Fruit fly (Drosophila melanogaster): ENCODE measurements around the gene CG10616.
A peak's percentile ranks its signal among the peaks of the same experiment; 100 is the strongest.

Gene CG10616

dm6 chr3L:12503865-12504650, 32.5 kb downstream of the CG10616 start, which contains the start of the genes CG10646 and vih (continued):
- no peak for TF ChIP-seq CG10274 (GFP tag; optimal IDR thresholded peaks at IDR 0.05)
- no peak for TF ChIP-seq ato (GFP tag; IDR thresholded peaks at IDR 0.05; ENCODE audit: partially characterized antibody)
- TF ChIP-seq CG11456 (GFP tag; IDR thresholded peaks at IDR 0.05), result no peak; the same call in 2 of the 3 replicates
- TF ChIP-seq trem (tag; optimal IDR thresholded peaks at IDR 0.05), result peak; percentile 96
- TF ChIP-seq unpg (GFP tag; optimal IDR thresholded peaks at IDR 0.05), result peak; percentile 20
- TF ChIP-seq CG14667 (GFP tag; IDR thresholded peaks at IDR 0.05), result no peak
- TF ChIP-seq CG11247 (GFP tag; IDR thresholded peaks at IDR 0.05), result no peak
- peak; percentile 70 for TF ChIP-seq Meics (GFP tag; optimal IDR thresholded peaks at IDR 0.05)
- peak; percentile 31 for TF ChIP-seq jumu (GFP tag; optimal IDR thresholded peaks at IDR 0.05)
- TF ChIP-seq Rx (GFP tag; IDR thresholded peaks at IDR 0.05), result no peak
- no peak for TF ChIP-seq CG5953 (GFP tag; IDR thresholded peaks at IDR 0.05)
- TF ChIP-seq Aef1 (GFP tag; IDR thresholded peaks at IDR 0.05), result no peak
- TF ChIP-seq Hr78 (GFP tag; optimal IDR thresholded peaks at IDR 0.05), result no peak
- no peak for TF ChIP-seq Tbp (GFP tag; optimal IDR thresholded peaks at IDR 0.05)

- peak; percentile 39 for TF ChIP-seq Med (GFP tag)
- no peak for TF ChIP-seq CG10431 (GFP tag; optimal IDR thresholded peaks at IDR 0.05)
- peak; percentile 30 for TF ChIP-seq Ets65A (GFP tag)
- TF ChIP-seq az2 (GFP tag; optimal IDR thresholded peaks at IDR 0.05), result no peak
- TF ChIP-seq twi (tag; optimal IDR thresholded peaks at IDR 0.05), result peak; percentile 68
- TF ChIP-seq Opbp (GFP tag; IDR thresholded peaks at IDR 0.05; ENCODE audit: partially characterized antibody), result 0 out of 3 replicates have a peak, but pooled peaks have one; percentile 9
- TF ChIP-seq D (optimal IDR thresholded peaks at IDR 0.05), result peak; percentile 60
- TF ChIP-seq D (GFP tag; optimal IDR thresholded peaks at IDR 0.05), result no peak
- peak; percentile 11 for TF ChIP-seq MESR4 (GFP tag; optimal IDR thresholded peaks at IDR 0.05)
- peak; percentile 35 for TF ChIP-seq CG15479 (GFP tag; optimal IDR thresholded peaks at IDR 0.05)
- 0 out of 2 replicates have a peak, but pooled peaks have one; percentile 14 for TF ChIP-seq lmd (GFP tag; IDR thresholded peaks at IDR 0.05)
- no peak for TF ChIP-seq sd (tag; optimal IDR thresholded peaks at IDR 0.05)
- TF ChIP-seq CG16813 (GFP tag; IDR thresholded peaks at IDR 0.05; ENCODE audit: partially characterized antibody), result 0 out of 3 replicates have a peak, but pooled peaks have one; percentile 10
- 0 out of 3 replicates have a peak, but pooled peaks have one; percentile 23 for TF ChIP-seq HLH4C (GFP tag; IDR thresholded peaks at IDR 0.05; ENCODE audit: partially characterized antibody)
- TF ChIP-seq sna (GFP tag; IDR thresholded peaks at IDR 0.05; ENCODE audit: partially characterized antibody), result no peak
- TF ChIP-seq CG3726 (GFP tag; IDR thresholded peaks at IDR 0.05), result 0 out of 3 replicates have a peak, but pooled peaks have one; percentile 20
- TF ChIP-seq ac (GFP tag; optimal IDR thresholded peaks at IDR 0.05), result peak; percentile 82
These were observed 34.5 kb downstream of the CG10616 start for dm6 chr3L:12505990-12506389.

- TF ChIP-seq Aef1 (GFP tag; IDR thresholded peaks at IDR 0.05) (no peak), CG30431 (GFP tag; optimal IDR thresholded peaks at IDR 0.05) (no peak), gt (GFP tag; IDR thresholded peaks at IDR 0.05) (no peak), onecut (GFP tag; IDR thresholded peaks at IDR 0.05) (no peak), crol (GFP tag; IDR thresholded peaks at IDR 0.05) (peak; percentile 11; the same call in 1 of the 2 replicates), dpn (GFP tag; optimal IDR thresholded peaks at IDR 0.05) (no peak), CG18619 (GFP tag; optimal IDR thresholded peaks at IDR 0.05) (no peak), CG1233 (GFP tag; optimal IDR thresholded peaks at IDR 0.05) (no peak), CG32772 (GFP tag; IDR thresholded peaks at IDR 0.05) (no peak), CG12104 (GFP tag; optimal IDR thresholded peaks at IDR 0.05) (no peak), ci (GFP tag; IDR thresholded peaks at IDR 0.05) (peak; percentile 55; the same call in 2 of the 3 replicates), Drgx (GFP tag; IDR thresholded peaks at IDR 0.05) (no peak), CG13624 (GFP tag; optimal IDR thresholded peaks at IDR 0.05) (no peak), CG6654 (GFP tag; optimal IDR thresholded peaks at IDR 0.05) (no peak), Oli (tag; optimal IDR thresholded peaks at IDR 0.05) (no peak), emc (GFP tag; optimal IDR thresholded peaks at IDR 0.05) (no peak), CG18764 (GFP tag; optimal IDR thresholded peaks at IDR 0.05) (no peak), CG17186 (GFP tag; optimal IDR thresholded peaks at IDR 0.05) (no peak)
These were observed 35.5 kb downstream of the CG10616 start for dm6 chr3L:12506963-12507552.
